Fruit fly (Drosophila melanogaster) whole organism, embryonic: ENCODE results near the gene kkv.

Experiments
- Antp ChIP-seq: fragments of 200-800 bp; sonication (Bioruptor generic); optimal IDR thresholded peaks from 3 replicates; lab custom pipeline; 2016; ENCODE audit warnings: missing biosample characterization, missing genetic modification characterization
- Bgb ChIP-seq: fragments of 200-800 bp; sonication (Bioruptor generic); IDR thresholded peaks from 2 replicates; pipeline ENCODE4 v1.3.6; 2022; ENCODE audit warnings: missing biosample characterization, missing genetic modification characterization; ENCODE audit not compliant: partially characterized antibody
- CG10267 ChIP-seq: fragments of 200-800 bp; sonication (Bioruptor generic); optimal IDR thresholded peaks from 2 replicates; lab custom pipeline; 2018; ENCODE audit warnings: missing biosample characterization, mild to moderate bottlenecking, missing genetic modification characterization, moderate library complexity
- CG10462 ChIP-seq: fragments of 200-800 bp; sonication (Bioruptor generic); optimal IDR thresholded peaks from 2 replicates; lab custom pipeline; 2016; ENCODE audit warnings: missing biosample characterization, missing genetic modification characterization
- CG11247 ChIP-seq: fragments of 200-800 bp; sonication (Bioruptor generic); IDR thresholded peaks from 2 replicates; pipeline ENCODE4 v1.3.6; 2022; ENCODE audit warnings: missing biosample characterization, missing genetic modification characterization
- CG11695 ChIP-seq: fragments of 200-800 bp; sonication (Bioruptor generic); IDR thresholded peaks from 3 replicates; pipeline ENCODE4 v1.3.6; 2022; ENCODE audit warnings: missing biosample characterization, missing genetic modification characterization
- CG12071 ChIP-seq: fragments of 200-800 bp; sonication (Bioruptor generic); optimal IDR thresholded peaks from 3 replicates; lab custom pipeline; 2018; ENCODE audit warnings: missing biosample characterization, mild to moderate bottlenecking, missing genetic modification characterization
- CG12104 ChIP-seq: fragments of 200-800 bp; sonication (Bioruptor generic); optimal IDR thresholded peaks from 3 replicates; lab custom pipeline; 2016; ENCODE audit warnings: missing biosample characterization, missing genetic modification characterization
- CG13775 ChIP-seq: fragments of 200-800 bp; sonication (Bioruptor generic); optimal IDR thresholded peaks from 3 replicates; lab custom pipeline; 2017; ENCODE audit warnings: missing biosample characterization, mild to moderate bottlenecking, missing genetic modification characterization
- CG14667 ChIP-seq: fragments of 200-800 bp; sonication (Bioruptor generic); IDR thresholded peaks from 2 replicates; pipeline ENCODE4 v1.3.6; 2022; ENCODE audit warnings: missing biosample characterization, missing genetic modification characterization
- CG1647 ChIP-seq: fragments of 200-800 bp; sonication (Bioruptor generic); optimal IDR thresholded peaks from 3 replicates; lab custom pipeline; 2016; ENCODE audit warnings: missing biosample characterization, missing genetic modification characterization
- CG1792 ChIP-seq: fragments of 200-800 bp; sonication (Bioruptor generic); optimal IDR thresholded peaks from 2 replicates; lab custom pipeline; 2016; ENCODE audit warnings: missing biosample characterization, missing genetic modification characterization
- CG18599 ChIP-seq: fragments of 200-800 bp; sonication (Bioruptor generic); optimal IDR thresholded peaks from 3 replicates; lab custom pipeline; 2017; ENCODE audit warnings: missing biosample characterization, missing genetic modification characterization, mild to moderate bottlenecking, moderate library complexity, missing genetic modification reagents
- CG18619 ChIP-seq: fragments of 200-800 bp; sonication (Bioruptor generic); optimal IDR thresholded peaks from 3 replicates; lab custom pipeline; 2017; ENCODE audit warnings: missing biosample characterization, mild to moderate bottlenecking, missing genetic modification characterization
- CG4424 ChIP-seq: fragments of 200-800 bp; sonication (Bioruptor generic); optimal IDR thresholded peaks from 3 replicates; lab custom pipeline; 2016; ENCODE audit warnings: missing biosample characterization, missing genetic modification characterization
- CG6689 ChIP-seq: fragments of 200-800 bp; sonication (Bioruptor generic); IDR thresholded peaks from 2 replicates; pipeline ENCODE4 v1.3.6; 2022; ENCODE audit warnings: missing biosample characterization, missing genetic modification characterization
- CG7271 ChIP-seq: fragments of 200-800 bp; sonication (Bioruptor generic); optimal IDR thresholded peaks from 2 replicates; lab custom pipeline; 2018; ENCODE audit warnings: missing biosample characterization, mild to moderate bottlenecking, missing genetic modification characterization, moderate library complexity
- CG8765 ChIP-seq: fragments of 200-800 bp; sonication (Bioruptor generic); IDR thresholded peaks from 2 replicates; pipeline ENCODE4 v1.3.6; 2022; ENCODE audit warnings: missing biosample characterization, missing genetic modification characterization
- CG9215 ChIP-seq: fragments of 200-800 bp; sonication (Bioruptor generic); IDR thresholded peaks from 2 replicates; pipeline ENCODE4 v1.3.6; 2022; ENCODE audit warnings: missing biosample characterization, missing genetic modification characterization
- CrebB ChIP-seq: fragments of 200-800 bp; sonication (Bioruptor generic); optimal IDR thresholded peaks from 3 replicates; lab custom pipeline; 2018; ENCODE audit warnings: missing biosample characterization, mild to moderate bottlenecking, missing genetic modification characterization
- Dad ChIP-seq: fragments of 200-800 bp; sonication (Bioruptor generic); optimal IDR thresholded peaks from 3 replicates; lab custom pipeline; 2016; ENCODE audit warnings: missing biosample characterization, missing genetic modification characterization
- Dp ChIP-seq: fragments of 200-800 bp; sonication (Bioruptor generic); optimal IDR thresholded peaks from 2 replicates; lab custom pipeline; 2018; ENCODE audit warnings: missing biosample characterization, mild to moderate bottlenecking, missing genetic modification characterization, moderate library complexity
- HLHmδ ChIP-seq: fragments of 200-800 bp; sonication (Bioruptor generic); optimal IDR thresholded peaks from 2 replicates; lab custom pipeline; 2018; ENCODE audit warnings: missing biosample characterization, mild to moderate bottlenecking, missing genetic modification characterization, moderate library complexity
- Hmx ChIP-seq: fragments of 200-800 bp; sonication (Bioruptor generic); optimal IDR thresholded peaks from 2 replicates; lab custom pipeline; 2016; ENCODE audit warnings: missing biosample characterization, missing genetic modification characterization
- Hr51 ChIP-seq, 2 experiments: fragments of 200-800 bp; sonication (Bioruptor generic); optimal IDR thresholded peaks; 2 replicates in 1 of 2; 3 replicates in 1 of 2; lab custom pipeline; 2016 to 2018; ENCODE audit warnings: missing biosample characterization in 2 of 2, missing genetic modification characterization in 2 of 2, mild to moderate bottlenecking in 1 of 2, moderate library complexity in 1 of 2
- Lim3 ChIP-seq: fragments of 200-800 bp; sonication (Bioruptor generic); IDR thresholded peaks from 2 replicates; pipeline ENCODE4 v1.3.6; 2022; ENCODE audit warnings: missing biosample characterization, missing genetic modification characterization
- NFAT ChIP-seq: fragments of 200-800 bp; sonication (Bioruptor generic); IDR thresholded peaks from 2 replicates; pipeline ENCODE4 v1.3.6; 2022; ENCODE audit warnings: missing biosample characterization, missing genetic modification characterization
- Tbp ChIP-seq: fragments of >200 bp; optimal IDR thresholded peaks from 2 replicates; lab custom pipeline; 2018; ENCODE audit warnings: missing biosample characterization, missing genetic modification characterization
- az2 ChIP-seq: fragments of 200-800 bp; sonication (Bioruptor generic); optimal IDR thresholded peaks from 3 replicates; lab custom pipeline; 2016; ENCODE audit warnings: missing biosample characterization, missing genetic modification characterization
- cg ChIP-seq: fragments of 200-800 bp; sonication (Bioruptor generic); optimal IDR thresholded peaks from 3 replicates; lab custom pipeline; 2019; ENCODE audit warnings: missing biosample characterization, mild to moderate bottlenecking, missing genetic modification characterization, moderate library complexity
- ci ChIP-seq: fragments of 200-800 bp; sonication (Bioruptor generic); IDR thresholded peaks from 3 replicates; pipeline ENCODE4 v1.3.6; 2022; ENCODE audit warnings: missing biosample characterization, missing genetic modification characterization
- crc ChIP-seq: fragments of 200-800 bp; sonication (Bioruptor generic); optimal IDR thresholded peaks from 2 replicates; lab custom pipeline; 2016; ENCODE audit warnings: missing biosample characterization, missing genetic modification characterization
- croc ChIP-seq: fragments of 200-800 bp; sonication (Bioruptor generic); conservative IDR thresholded peaks from 3 replicates; pipeline ENCODE4 v1.3.6; 2022; ENCODE audit warnings: missing biosample characterization, missing genetic modification characterization
- crol ChIP-seq: fragments of 200-800 bp; sonication (Bioruptor generic); IDR thresholded peaks from 2 replicates; pipeline ENCODE4 v1.3.6; 2022; ENCODE audit warnings: missing biosample characterization, missing genetic modification characterization
- dimm ChIP-seq: fragments of 200-800 bp; sonication (Bioruptor generic); IDR thresholded peaks from 2 replicates; pipeline ENCODE4 v1.3.6; 2022; ENCODE audit warnings: missing biosample characterization, missing genetic modification characterization
- disco-r ChIP-seq: fragments of 200-800 bp; sonication (Bioruptor generic); optimal IDR thresholded peaks from 2 replicates; lab custom pipeline; 2016; ENCODE audit warnings: missing biosample characterization, missing genetic modification characterization
- dysf ChIP-seq: fragments of 200-800 bp; sonication (Bioruptor generic); IDR thresholded peaks from 3 replicates; pipeline ENCODE4 v1.3.6; 2022; ENCODE audit warnings: missing biosample characterization, missing genetic modification characterization
- fd3F ChIP-seq: fragments of 200-800 bp; sonication (Bioruptor generic); optimal IDR thresholded peaks from 2 replicates; lab custom pipeline; 2018; ENCODE audit warnings: missing biosample characterization, mild to moderate bottlenecking, missing genetic modification characterization, moderate library complexity
- gro ChIP-seq: fragments of 200-800 bp; sonication (Bioruptor generic); optimal IDR thresholded peaks from 2 replicates; lab custom pipeline; 2016; ENCODE audit warnings: missing biosample characterization, missing genetic modification characterization
- kah ChIP-seq: fragments of 200-800 bp; sonication (Bioruptor generic); optimal IDR thresholded peaks from 2 replicates; lab custom pipeline; 2018; ENCODE audit warnings: missing biosample characterization, mild to moderate bottlenecking, missing genetic modification characterization
- nau ChIP-seq: fragments of 200-800 bp; sonication (Bioruptor generic); optimal IDR thresholded peaks from 3 replicates; lab custom pipeline; 2017; ENCODE audit warnings: missing biosample characterization, mild to moderate bottlenecking, missing genetic modification characterization, missing genetic modification reagents
- nerfin-1 ChIP-seq: fragments of 200-800 bp; sonication (Bioruptor generic); optimal IDR thresholded peaks from 3 replicates; lab custom pipeline; 2019; ENCODE audit warnings: missing biosample characterization, mild to moderate bottlenecking, missing genetic modification characterization, moderate library complexity
- nmo ChIP-seq: fragments of 200-800 bp; sonication (Bioruptor generic); optimal IDR thresholded peaks from 2 replicates; lab custom pipeline; 2018; ENCODE audit warnings: missing biosample characterization, mild to moderate bottlenecking, missing genetic modification characterization, moderate library complexity
- pita ChIP-seq: fragments of 200-800 bp; sonication (Bioruptor generic); optimal IDR thresholded peaks from 2 replicates; lab custom pipeline; 2017; ENCODE audit warnings: missing biosample characterization, mild to moderate bottlenecking, missing genetic modification characterization
- ranshi ChIP-seq: fragments of 200-800 bp; sonication (Bioruptor generic); IDR thresholded peaks from 2 replicates; pipeline ENCODE4 v1.3.6; 2022; ENCODE audit warnings: missing biosample characterization, missing genetic modification characterization
- run ChIP-seq: fragments of 200-800 bp; sonication (Bioruptor generic); optimal IDR thresholded peaks from 3 replicates; lab custom pipeline; 2018; ENCODE audit warnings: missing biosample characterization, mild to moderate bottlenecking, missing genetic modification characterization
- sens-2 ChIP-seq: fragments of 200-800 bp; sonication (Bioruptor generic); IDR thresholded peaks from 2 replicates; pipeline ENCODE4 v1.3.6; 2022; ENCODE audit warnings: missing biosample characterization, missing genetic modification characterization
- seq ChIP-seq: fragments of 200-800 bp; sonication (Bioruptor generic); IDR thresholded peaks from 2 replicates; pipeline ENCODE4 v1.3.6; 2022; ENCODE audit warnings: missing biosample characterization, missing genetic modification characterization
- slbo ChIP-seq: fragments of 200-800 bp; sonication (Bioruptor generic); IDR thresholded peaks from 2 replicates; pipeline ENCODE4 v1.3.6; 2022; ENCODE audit warnings: missing biosample characterization, missing genetic modification characterization
- slp2 ChIP-seq: fragments of 200-800 bp; sonication (Bioruptor generic); optimal IDR thresholded peaks from 2 replicates; lab custom pipeline; 2016; ENCODE audit warnings: missing biosample characterization, missing genetic modification characterization
- vfl ChIP-seq: fragments of 200-800 bp; sonication (Bioruptor generic); optimal IDR thresholded peaks from 2 replicates; lab custom pipeline; 2016; ENCODE audit warnings: missing biosample characterization, missing genetic modification characterization
- zfh2 ChIP-seq: fragments of 200-800 bp; sonication (Bioruptor generic); optimal IDR thresholded peaks from 2 replicates; lab custom pipeline; 2016; ENCODE audit warnings: missing biosample characterization, missing genetic modification characterization

The kkv gene

DNA sequence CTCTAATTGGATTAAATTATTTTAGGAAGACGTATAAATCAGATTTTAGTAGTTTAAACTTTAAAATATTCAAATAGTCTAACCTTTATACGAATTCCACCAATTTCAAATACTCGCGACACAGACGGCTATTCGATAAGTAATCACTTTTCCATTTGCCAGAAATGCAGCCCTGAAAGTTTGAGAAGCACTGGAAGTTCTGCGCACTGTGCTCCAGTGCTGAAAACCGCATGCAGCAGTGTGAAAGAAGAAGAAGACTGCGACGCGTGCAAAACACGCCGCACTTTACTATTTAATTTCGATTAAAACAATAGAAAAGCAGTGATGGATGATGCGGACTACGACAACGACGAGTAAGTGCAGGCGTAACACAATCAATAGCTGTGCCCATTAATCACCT, 21.1 kb downstream of the kkv start, which contains the start of gene Polr2F (continued):
- no peak for TF ChIP-seq cg (GFP tag; lab: Kevin White, UChicago)
- TF ChIP-seq croc (GFP tag; lab: Robert Waterston, UW) = peak; percentile 44; the same call in 2 of the 3 replicates
- peak; percentile 95 for TF ChIP-seq Dp
- TF ChIP-seq CG18619 (GFP tag; lab: Kevin White, UChicago) = peak; percentile 73
- peak; percentile 64 for TF ChIP-seq CG13775
- TF ChIP-seq Bgb = peak; percentile 63
- peak; percentile 76 for TF ChIP-seq ranshi (GFP tag; lab: Robert Waterston, UW)
- TF ChIP-seq CG18599 (GFP tag; lab: Kevin White, UChicago) = peak; percentile 82
- TF ChIP-seq CG11695 (GFP tag; lab: Robert Waterston, UW) = peak; percentile 19; the same call in 1 of the 3 replicates
- TF ChIP-seq gro (GFP tag; lab: Kevin White, UChicago) = peak; percentile 96
- TF ChIP-seq disco-r (GFP tag; lab: Kevin White, UChicago) = peak; percentile 72
- no peak for TF ChIP-seq sens-2
- TF ChIP-seq CG14667 (GFP tag; lab: Robert Waterston, UW) = peak; percentile 74
- no peak for TF ChIP-seq nau (GFP tag; lab: Kevin White, UChicago)
- TF ChIP-seq fd3F = peak; percentile 70
- TF ChIP-seq CG12104 (GFP tag; lab: Kevin White, UChicago) = peak; percentile 40
- peak; percentile 77 for TF ChIP-seq slp2 (GFP tag; lab: Kevin White, UChicago)
- TF ChIP-seq CG1792 (GFP tag; lab: Kevin White, UChicago) = peak; percentile 85
- no peak for TF ChIP-seq seq (GFP tag; lab: Robert Waterston, UW)
- peak; percentile 94 for TF ChIP-seq CG1647 (GFP tag; lab: Kevin White, UChicago)
- TF ChIP-seq nmo (GFP tag; lab: Kevin White, UChicago) = peak; percentile 78
- peak; percentile 96 for TF ChIP-seq Antp (GFP tag; lab: Kevin White, UChicago)
- peak; percentile 75 for TF ChIP-seq CG9215 (GFP tag; lab: Robert Waterston, UW)
- TF ChIP-seq CG11247 = peak; percentile 86
- peak; percentile 97 for TF ChIP-seq zfh2 (GFP tag; lab: Kevin White, UChicago)
- TF ChIP-seq HLHmδ = peak; percentile 8
- TF ChIP-seq az2 (GFP tag; lab: Kevin White, UChicago) = peak; percentile 82
- TF ChIP-seq ci = peak; percentile 89
- TF ChIP-seq slbo = peak; percentile 95
- TF ChIP-seq CG7271 (tag; lab: Kevin White, UChicago) = no peak
- TF ChIP-seq vfl (GFP tag; lab: Kevin White, UChicago) = peak; percentile 91
- peak; percentile 78 for TF ChIP-seq crc
- peak; percentile 54 for TF ChIP-seq CG12071 (GFP tag; lab: Kevin White, UChicago)
- peak; percentile 73 for TF ChIP-seq dysf
- peak; percentile 82 for TF ChIP-seq CG4424 (GFP tag; lab: Kevin White, UChicago)
- no peak for TF ChIP-seq Lim3 (GFP tag; lab: Robert Waterston, UW)
- TF ChIP-seq Hmx (GFP tag; lab: Kevin White, UChicago) = no peak
- peak; percentile 45 to 94 for TF ChIP-seq Hr51 (GFP tag; optimal IDR thresholded peaks at IDR 0.05; lab: Kevin White, UChicago)
- no peak for TF ChIP-seq Tbp (GFP tag; lab: Kevin White, UChicago)
- TF ChIP-seq CrebB (tag; lab: Kevin White, UChicago) = peak; percentile 69
- peak; percentile 64 for TF ChIP-seq CG10462 (GFP tag; lab: Kevin White, UChicago)
- no peak for TF ChIP-seq crol (GFP tag; lab: Robert Waterston, UW)
- TF ChIP-seq Dad (GFP tag; lab: Kevin White, UChicago) = peak; percentile 93
- no peak for TF ChIP-seq run (tag; lab: Kevin White, UChicago)
- TF ChIP-seq NFAT = peak; percentile 93
- TF ChIP-seq CG10267 = peak; percentile 99
- TF ChIP-seq dimm (GFP tag; lab: Robert Waterston, UW) = no peak
- 0 out of 2 replicates have a peak, but pooled peaks have one; percentile 19 for TF ChIP-seq CG8765
- TF ChIP-seq CG6689 (GFP tag; lab: Robert Waterston, UW) = 0 out of 2 replicates have a peak, but pooled peaks have one; percentile 38
- TF ChIP-seq pita (GFP tag; lab: Kevin White, UChicago) = no peak
- TF ChIP-seq kah (GFP tag; lab: Kevin White, UChicago) = peak; percentile 50
- peak; percentile 55 for TF ChIP-seq nerfin-1 (tag; lab: Kevin White, UChicago)
